Fruit fly (Drosophila melanogaster): ENCODE results near the gene Prosbeta2.

dm6 chr3L:15043874-15044336 is 44.2 kb downstream of the Prosbeta2 start, which contains the start of gene ind:
- TF ChIP-seq pad (GFP tag; optimal IDR thresholded peaks at IDR 0.05) (no peak), CG14711 (tag; optimal IDR thresholded peaks at IDR 0.05) (no peak), CG7045 (GFP tag; optimal IDR thresholded peaks at IDR 0.05) (no peak), kay (GFP tag; ENCODE audit: borderline replicate concordance) (no peak), Clk (GFP tag; optimal IDR thresholded peaks at IDR 0.05) (no peak), bab1 (GFP tag; optimal IDR thresholded peaks at IDR 0.05) (no peak), ovo (GFP tag; optimal IDR thresholded peaks at IDR 0.05) (no peak), CG5204 (GFP tag; optimal IDR thresholded peaks at IDR 0.05) (no peak), Crg-1 (GFP tag; optimal IDR thresholded peaks at IDR 0.05) (no peak), CG1620 (GFP tag; optimal IDR thresholded peaks at IDR 0.05) (no peak), tj (GFP tag; optimal IDR thresholded peaks at IDR 0.05) (no peak), cic (GFP tag; optimal IDR thresholded peaks at IDR 0.05) (no peak)

All from whole organism, adult.